Fruit fly (Drosophila melanogaster): ENCODE measurements around the gene CG32727.

dm6 chrX:7415027-7415426 lies 8.0 kb downstream of the CG32727 start:
- no peak for TF ChIP-seq tj (GFP tag; optimal IDR thresholded peaks at IDR 0.05)
- no peak for TF ChIP-seq kay (GFP tag; ENCODE audit: borderline replicate concordance)
- no peak for TF ChIP-seq ovo (GFP tag; optimal IDR thresholded peaks at IDR 0.05)
- no peak for TF ChIP-seq Crg-1 (GFP tag; optimal IDR thresholded peaks at IDR 0.05)
- TF ChIP-seq CG1620 (GFP tag; optimal IDR thresholded peaks at IDR 0.05) = no peak
- TF ChIP-seq CG12768 (GFP tag; optimal IDR thresholded peaks at IDR 0.05) = no peak
- no peak for TF ChIP-seq CG33017 (tag; optimal IDR thresholded peaks at IDR 0.05)
- no peak for TF ChIP-seq Clk (GFP tag; optimal IDR thresholded peaks at IDR 0.05)
- no peak for TF ChIP-seq pad (GFP tag; optimal IDR thresholded peaks at IDR 0.05)
